Fruit fly (Drosophila melanogaster) whole organism, prepupa: ENCODE measurements around the gene Dhdds.

Source experiments
- Blimp-1 ChIP-seq: fragments of 200-800 bp; sonication (Bioruptor generic); optimal IDR thresholded peaks from 3 replicates; lab custom pipeline; 2017; ENCODE audit warnings: missing biosample characterization, missing genetic modification characterization, mild to moderate bottlenecking, moderate library complexity, missing genetic modification reagents
- CG10631 ChIP-seq: fragments of 200-800 bp; sonication (Bioruptor generic); optimal IDR thresholded peaks from 2 replicates; lab custom pipeline; 2016; ENCODE audit warnings: missing biosample characterization, missing genetic modification characterization
- CG10669 ChIP-seq: fragments of 200-800 bp; sonication (Bioruptor generic); optimal IDR thresholded peaks from 3 replicates; lab custom pipeline; 2018; ENCODE audit warnings: missing biosample characterization, mild to moderate bottlenecking, missing genetic modification characterization, moderate library complexity
- CG11762 ChIP-seq: fragments of 200-800 bp; sonication (Bioruptor generic); optimal IDR thresholded peaks from 3 replicates; lab custom pipeline; 2016; ENCODE audit warnings: missing biosample characterization, missing genetic modification characterization; ENCODE audit not compliant: insufficient read depth
- CG15336 ChIP-seq: fragments of 200-800 bp; sonication (Bioruptor generic); IDR thresholded peaks from 2 replicates; pipeline ENCODE4 v1.3.6; 2022; ENCODE audit warnings: missing biosample characterization, missing genetic modification characterization
- CG1621 ChIP-seq: fragments of 200-800 bp; sonication (Bioruptor generic); optimal IDR thresholded peaks from 3 replicates; lab custom pipeline; 2018; ENCODE audit warnings: missing biosample characterization, mild to moderate bottlenecking, missing genetic modification characterization
- CG16779 ChIP-seq: fragments of 200-800 bp; sonication (Bioruptor generic); optimal IDR thresholded peaks from 3 replicates; lab custom pipeline; 2017; ENCODE audit warnings: missing biosample characterization, mild to moderate bottlenecking, missing genetic modification characterization
- CG3032 ChIP-seq: fragments of 200-800 bp; optimal IDR thresholded peaks from 2 replicates; lab custom pipeline; 2019; ENCODE audit warnings: missing biosample characterization, mild to moderate bottlenecking, missing genetic modification characterization, moderate library complexity
- CG32006 ChIP-seq: fragments of 200-800 bp; sonication (Bioruptor generic); optimal IDR thresholded peaks from 3 replicates; lab custom pipeline; 2017; ENCODE audit warnings: missing biosample characterization, mild to moderate bottlenecking, missing genetic modification characterization
- CG34406 ChIP-seq: fragments of 200-800 bp; sonication (Bioruptor generic); optimal IDR thresholded peaks from 3 replicates; lab custom pipeline; 2016; ENCODE audit warnings: missing biosample characterization, missing genetic modification characterization
- CG3919 ChIP-seq: fragments of 200-800 bp; sonication (Bioruptor generic); optimal IDR thresholded peaks from 3 replicates; lab custom pipeline; 2016; ENCODE audit warnings: missing biosample characterization, missing genetic modification characterization
- CG4318 ChIP-seq: fragments of 200-800 bp; sonication (Bioruptor generic); optimal IDR thresholded peaks from 3 replicates; lab custom pipeline; 2017; ENCODE audit warnings: missing biosample characterization, mild to moderate bottlenecking, missing genetic modification characterization
- CG6163 ChIP-seq: fragments of 200-800 bp; sonication (Bioruptor generic); IDR thresholded peaks from 3 replicates; pipeline ENCODE4 v1.3.6; 2022; ENCODE audit warnings: missing biosample characterization, missing genetic modification characterization
- CG6276 ChIP-seq: fragments of 200-800 bp; sonication (Bioruptor generic); optimal IDR thresholded peaks from 2 replicates; lab custom pipeline; 2017; ENCODE audit warnings: missing biosample characterization, mild to moderate bottlenecking, missing genetic modification characterization
- CG6808 ChIP-seq: fragments of 200-800 bp; sonication (Bioruptor generic); optimal IDR thresholded peaks from 3 replicates; lab custom pipeline; 2017; ENCODE audit warnings: missing biosample characterization, missing genetic modification characterization, mild to moderate bottlenecking, moderate library complexity, missing genetic modification reagents
- CG6854 ChIP-seq: fragments of 200-800 bp; sonication (Bioruptor generic); optimal IDR thresholded peaks from 2 replicates; lab custom pipeline; 2017; ENCODE audit warnings: missing biosample characterization, mild to moderate bottlenecking, missing genetic modification characterization
- CG7368 ChIP-seq: fragments of 200-800 bp; sonication (Bioruptor generic); optimal IDR thresholded peaks from 3 replicates; lab custom pipeline; 2016; ENCODE audit warnings: missing biosample characterization, missing genetic modification characterization
- CG8119 ChIP-seq: fragments of 200-800 bp; sonication (Bioruptor generic); IDR thresholded peaks from 3 replicates; pipeline ENCODE4 v1.3.6; 2022; ENCODE audit warnings: missing biosample characterization, missing genetic modification characterization
- CG8632 ChIP-seq: fragments of 200-800 bp; sonication (Bioruptor generic); optimal IDR thresholded peaks from 3 replicates; lab custom pipeline; 2016; ENCODE audit warnings: missing biosample characterization, missing genetic modification characterization
- CG9139 ChIP-seq: fragments of 200-800 bp; sonication (Bioruptor generic); optimal IDR thresholded peaks from 3 replicates; lab custom pipeline; 2017; ENCODE audit warnings: missing biosample characterization, mild to moderate bottlenecking, missing genetic modification characterization
- Eip75B ChIP-seq: fragments of 200-800 bp; sonication (Bioruptor generic); optimal IDR thresholded peaks from 3 replicates; lab custom pipeline; 2016; ENCODE audit warnings: missing biosample characterization, missing genetic modification characterization
- Eip78C ChIP-seq: fragments of 200-800 bp; sonication (Bioruptor generic); peaks from one replicate; lab custom pipeline; 2016; ENCODE audit warnings: missing biosample characterization, missing genetic modification characterization
- Eip93F ChIP-seq: fragments of 200-800 bp; sonication (Bioruptor generic); optimal IDR thresholded peaks from 2 replicates; lab custom pipeline; 2016; ENCODE audit warnings: missing biosample characterization, mild to moderate bottlenecking, missing genetic modification characterization
- Ets21C ChIP-seq: fragments of 200-800 bp; sonication (Bioruptor generic); optimal IDR thresholded peaks from 3 replicates; lab custom pipeline; 2016; ENCODE audit warnings: missing biosample characterization, missing genetic modification characterization
- Ets96B ChIP-seq: fragments of 200-800 bp; optimal IDR thresholded peaks from 2 replicates; lab custom pipeline; 2019; ENCODE audit warnings: missing biosample characterization, mild to moderate bottlenecking, missing genetic modification characterization, moderate library complexity
- Hr38 ChIP-seq: sonication (Bioruptor generic); optimal IDR thresholded peaks from 2 replicates; lab custom pipeline; 2016; ENCODE audit warnings: missing biosample characterization, missing genetic modification characterization
- Hr39 ChIP-seq: fragments of 200-800 bp; sonication (Bioruptor generic); optimal IDR thresholded peaks from 2 replicates; lab custom pipeline; 2016; ENCODE audit warnings: missing biosample characterization, missing genetic modification characterization
- Hr4 ChIP-seq: fragments of 200-800 bp; sonication (Bioruptor generic); optimal IDR thresholded peaks from 3 replicates; lab custom pipeline; 2016; ENCODE audit warnings: missing biosample characterization, missing genetic modification characterization
- Lpt ChIP-seq: fragments of 200-800 bp; sonication (Bioruptor generic); optimal IDR thresholded peaks from 3 replicates; lab custom pipeline; 2016; ENCODE audit warnings: missing biosample characterization, missing genetic modification characterization
- Met ChIP-seq: fragments of 200-800 bp; sonication (Bioruptor generic); optimal IDR thresholded peaks from 3 replicates; lab custom pipeline; 2016; ENCODE audit warnings: missing biosample characterization, missing genetic modification characterization
- OdsH ChIP-seq: fragments of 200-800 bp; sonication (Bioruptor generic); optimal IDR thresholded peaks from 3 replicates; lab custom pipeline; 2016; ENCODE audit warnings: missing biosample characterization, missing genetic modification characterization
- Smox ChIP-seq: fragments of 200-800 bp; sonication (Bioruptor generic); optimal IDR thresholded peaks from 3 replicates; lab custom pipeline; 2016; ENCODE audit warnings: missing biosample characterization, missing genetic modification characterization
- Sox14 ChIP-seq: fragments of 200-800 bp; sonication (Bioruptor generic); optimal IDR thresholded peaks from 3 replicates; lab custom pipeline; 2016; ENCODE audit warnings: missing biosample characterization, missing genetic modification characterization
- Sox15 ChIP-seq: fragments of 200-800 bp; sonication (Bioruptor generic); optimal IDR thresholded peaks from 3 replicates; lab custom pipeline; 2016; ENCODE audit warnings: missing biosample characterization, missing genetic modification characterization
- achi ChIP-seq: fragments of 200-800 bp; sonication (Bioruptor generic); optimal IDR thresholded peaks from 3 replicates; lab custom pipeline; 2016; ENCODE audit warnings: missing biosample characterization, missing genetic modification characterization
- acj6 ChIP-seq: fragments of 200-800 bp; sonication (Bioruptor generic); optimal IDR thresholded peaks from 3 replicates; lab custom pipeline; 2016; ENCODE audit warnings: missing biosample characterization, missing genetic modification characterization
- cyc ChIP-seq: fragments of 200-800 bp; sonication (Bioruptor generic); optimal IDR thresholded peaks from 3 replicates; lab custom pipeline; 2016; ENCODE audit warnings: missing biosample characterization, missing genetic modification characterization
- dac ChIP-seq: fragments of 200-800 bp; sonication (Bioruptor generic); optimal IDR thresholded peaks from 2 replicates; lab custom pipeline; 2017; ENCODE audit warnings: missing biosample characterization, mild to moderate bottlenecking, missing genetic modification characterization
- dsx ChIP-seq: fragments of 200-800 bp; optimal IDR thresholded peaks from 3 replicates; lab custom pipeline; 2019; ENCODE audit warnings: missing biosample characterization, mild to moderate bottlenecking, missing genetic modification characterization, moderate library complexity; ENCODE audit not compliant: poor library complexity, severe bottlenecking
- esn ChIP-seq: fragments of 200-800 bp; sonication (Bioruptor generic); optimal IDR thresholded peaks from 2 replicates; lab custom pipeline; 2016; ENCODE audit warnings: missing biosample characterization, mild to moderate bottlenecking, missing genetic modification characterization, moderate library complexity
- fd59A ChIP-seq: fragments of 200-800 bp; sonication (Bioruptor generic); optimal IDR thresholded peaks from 2 replicates; lab custom pipeline; 2017; ENCODE audit warnings: missing biosample characterization, mild to moderate bottlenecking, missing genetic modification characterization, missing genetic modification reagents
- fd85E ChIP-seq: fragments of 200-800 bp; sonication (Bioruptor generic); optimal IDR thresholded peaks from 3 replicates; lab custom pipeline; 2016; ENCODE audit warnings: missing biosample characterization, missing genetic modification characterization
- fkh ChIP-seq: fragments of 200-800 bp; sonication (Bioruptor generic); optimal IDR thresholded peaks from 3 replicates; lab custom pipeline; 2017; ENCODE audit warnings: missing biosample characterization, mild to moderate bottlenecking, missing genetic modification characterization, moderate library complexity
- lz ChIP-seq: fragments of 200-800 bp; sonication (Bioruptor generic); optimal IDR thresholded peaks from 3 replicates; lab custom pipeline; 2016; ENCODE audit warnings: missing biosample characterization, missing genetic modification characterization
- net ChIP-seq: fragments of 200-800 bp; sonication (Bioruptor generic); optimal IDR thresholded peaks from 3 replicates; lab custom pipeline; 2016; ENCODE audit warnings: missing biosample characterization, missing genetic modification characterization
- pdm3 ChIP-seq: fragments of 200-800 bp; sonication (Bioruptor generic); optimal IDR thresholded peaks from 3 replicates; lab custom pipeline; 2016; ENCODE audit warnings: missing biosample characterization, missing genetic modification characterization
- spab ChIP-seq: fragments of 200-800 bp; sonication (Bioruptor generic); optimal IDR thresholded peaks from 2 replicates; lab custom pipeline; 2017; ENCODE audit warnings: missing biosample characterization, mild to moderate bottlenecking, missing genetic modification characterization, missing genetic modification reagents
- ss ChIP-seq, 2 experiments: fragments of 200-800 bp; sonication (Bioruptor generic); optimal IDR thresholded peaks; 2 replicates in 1 of 2; 3 replicates in 1 of 2; lab custom pipeline; 2017 to 2018; ENCODE audit warnings: mild to moderate bottlenecking in 2 of 2, missing biosample characterization in 2 of 2, missing genetic modification characterization in 2 of 2, moderate library complexity in 1 of 2
- svp ChIP-seq: fragments of 200-800 bp; sonication (Bioruptor generic); peaks from one replicate; lab custom pipeline; 2016; ENCODE audit warnings: missing biosample characterization, missing genetic modification characterization
- topi ChIP-seq: fragments of 200-800 bp; sonication (Bioruptor generic); optimal IDR thresholded peaks from 3 replicates; lab custom pipeline; 2016; ENCODE audit warnings: missing biosample characterization, missing genetic modification characterization

Dhdds gene

DNA sequence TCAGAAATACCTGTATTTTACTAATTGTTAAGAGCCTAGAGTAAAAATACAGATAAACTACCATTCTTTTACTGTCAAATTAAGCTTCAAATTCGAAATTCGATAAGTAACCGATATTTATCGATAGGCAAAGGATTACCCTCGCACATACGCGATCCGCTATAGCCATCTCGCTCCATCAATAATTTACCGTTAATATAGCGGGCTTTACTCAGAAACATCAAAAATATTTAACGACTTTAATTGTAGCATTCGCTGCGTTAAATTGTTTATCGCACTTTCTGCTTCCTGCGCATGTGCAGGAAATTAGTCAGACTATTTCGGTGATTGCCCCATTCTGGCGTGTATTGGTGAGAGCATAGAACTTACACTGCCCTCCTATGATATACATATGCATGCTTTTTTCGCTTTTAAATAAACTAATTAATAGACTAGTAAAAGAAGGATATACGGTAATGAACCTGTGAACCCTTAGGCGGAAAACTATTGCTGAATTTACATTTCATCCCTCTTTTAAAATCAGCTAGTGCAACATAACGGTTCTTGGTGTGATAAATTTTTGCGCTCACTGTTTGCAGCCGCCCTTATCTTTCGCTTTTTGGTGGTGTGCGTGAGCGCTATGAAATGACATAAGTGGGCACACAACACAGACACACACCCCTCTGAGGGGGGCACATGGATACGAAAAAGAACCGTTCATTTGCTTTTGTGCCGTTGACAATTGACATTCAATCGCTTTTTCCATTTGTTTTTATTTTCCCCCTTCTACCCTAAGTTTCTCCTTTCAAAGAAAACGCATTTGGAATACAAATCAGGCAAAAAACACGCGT lies 24.7 kb downstream of the Dhdds start, which contains the start of the genes dpr14 and spidey:
Gene dpr14, minus strand, starts transcription at position 48 of the 830 bp plus-strand sequence.
Gene spidey, plus strand, starts transcription at position 693 of the 830 bp plus-strand sequence.
- TF ChIP-seq achi (peak; percentile 75), CG15336 (GFP tag; lab: Robert Waterston, UW) (peak; percentile 85), Blimp-1 (GFP tag; lab: Kevin White, UChicago) (peak; percentile 44), CG10631 (GFP tag; lab: Kevin White, UChicago) (peak; percentile 76), svp (GFP tag; lab: Kevin White, UChicago) (peak; percentile 90), CG10669 (peak; percentile 75), Eip93F (peak; percentile 17), topi (GFP tag; lab: Kevin White, UChicago) (peak; percentile 83), CG32006 (GFP tag; lab: Kevin White, UChicago) (peak; percentile 84), CG6276 (GFP tag; lab: Kevin White, UChicago) (peak; percentile 81), CG3919 (peak; percentile 78), Eip78C (GFP tag; lab: Kevin White, UChicago) (peak; percentile 96), dac (GFP tag; lab: Kevin White, UChicago) (peak; percentile 76), Ets21C (GFP tag; lab: Kevin White, UChicago) (peak; percentile 70), CG6163 (GFP tag; lab: Robert Waterston, UW) (peak; percentile 85), lz (GFP tag; lab: Kevin White, UChicago) (peak; percentile 82), CG1621 (peak; percentile 76), CG9139 (GFP tag; lab: Kevin White, UChicago) (peak; percentile 60), CG6854 (peak; percentile 63), spab (peak; percentile 65), CG11762 (GFP tag; lab: Kevin White, UChicago) (peak; percentile 76), CG3032 (tag; lab: Kevin White, UChicago) (peak; percentile 70), CG4318 (GFP tag; lab: Kevin White, UChicago) (peak; percentile 61), dsx (GFP tag; lab: Kevin White, UChicago) (peak; percentile 75), Smox (GFP tag; lab: Kevin White, UChicago) (no peak), OdsH (GFP tag; lab: Kevin White, UChicago) (peak; percentile 80), esn (GFP tag; lab: Kevin White, UChicago) (peak; percentile 77), CG16779 (tag; lab: Kevin White, UChicago) (peak; percentile 54), pdm3 (GFP tag; lab: Kevin White, UChicago) (peak; percentile 86), acj6 (peak; percentile 75), CG6808 (GFP tag; lab: Kevin White, UChicago) (peak; percentile 74), Ets96B (tag; lab: Kevin White, UChicago) (peak; percentile 79), fd59A (peak; percentile 65), Hr4 (GFP tag; lab: Kevin White, UChicago) (peak; percentile 81), CG8119 (GFP tag; lab: Robert Waterston, UW) (peak; percentile 85), CG34406 (peak; percentile 73), ss (GFP tag; optimal IDR thresholded peaks at IDR 0.05; lab: Kevin White, UChicago) (peak; percentile 60 to 83), Lpt (GFP tag; lab: Kevin White, UChicago) (peak; percentile 79), Hr39 (GFP tag; lab: Kevin White, UChicago) (peak; percentile 79), Eip75B (peak; percentile 84), CG7368 (GFP tag; lab: Kevin White, UChicago) (peak; percentile 66), Sox14 (GFP tag; lab: Kevin White, UChicago) (peak; percentile 84), net (GFP tag; lab: Kevin White, UChicago) (peak; percentile 74), Sox15 (GFP tag; lab: Kevin White, UChicago) (peak; percentile 46), Hr38 (GFP tag; lab: Kevin White, UChicago) (no peak), CG8632 (GFP tag; lab: Kevin White, UChicago) (peak; percentile 66), cyc (peak; percentile 79), fkh (GFP tag; lab: Kevin White, UChicago) (peak; percentile 66), Met (GFP tag; lab: Kevin White, UChicago) (peak; percentile 88), fd85E (GFP tag; lab: Kevin White, UChicago) (peak; percentile 21)
